Fruit fly (Drosophila melanogaster) whole organism, prepupa: ENCODE results near the gene RpL17.
A peak's percentile ranks its signal among the peaks of the same experiment; 100 is the strongest.

Experiments
- Blimp-1 ChIP-seq: fragments of 200-800 bp; sonication (Bioruptor generic); optimal IDR thresholded peaks from 3 replicates; lab custom pipeline; 2017; ENCODE audit warnings: missing biosample characterization, missing genetic modification characterization, mild to moderate bottlenecking, moderate library complexity, missing genetic modification reagents
- CG10631 ChIP-seq: fragments of 200-800 bp; sonication (Bioruptor generic); optimal IDR thresholded peaks from 2 replicates; lab custom pipeline; 2016; ENCODE audit warnings: missing biosample characterization, missing genetic modification characterization
- CG10669 ChIP-seq: fragments of 200-800 bp; sonication (Bioruptor generic); optimal IDR thresholded peaks from 3 replicates; lab custom pipeline; 2018; ENCODE audit warnings: missing biosample characterization, mild to moderate bottlenecking, missing genetic modification characterization, moderate library complexity
- CG11294 ChIP-seq: fragments of 200-800 bp; sonication (Bioruptor generic); IDR thresholded peaks from 2 replicates; pipeline ENCODE4 v1.3.6; 2022; ENCODE audit warnings: missing biosample characterization, missing genetic modification characterization
- CG11762 ChIP-seq: fragments of 200-800 bp; sonication (Bioruptor generic); optimal IDR thresholded peaks from 3 replicates; lab custom pipeline; 2016; ENCODE audit warnings: missing biosample characterization, missing genetic modification characterization; ENCODE audit not compliant: insufficient read depth
- CG11902 ChIP-seq: fragments of 200-800 bp; sonication (Bioruptor generic); optimal IDR thresholded peaks from 3 replicates; lab custom pipeline; 2016; ENCODE audit warnings: missing biosample characterization, missing genetic modification characterization
- CG15336 ChIP-seq: fragments of 200-800 bp; sonication (Bioruptor generic); IDR thresholded peaks from 2 replicates; pipeline ENCODE4 v1.3.6; 2022; ENCODE audit warnings: missing biosample characterization, missing genetic modification characterization
- CG1621 ChIP-seq: fragments of 200-800 bp; sonication (Bioruptor generic); optimal IDR thresholded peaks from 3 replicates; lab custom pipeline; 2018; ENCODE audit warnings: missing biosample characterization, mild to moderate bottlenecking, missing genetic modification characterization
- CG3032 ChIP-seq: fragments of 200-800 bp; optimal IDR thresholded peaks from 2 replicates; lab custom pipeline; 2019; ENCODE audit warnings: missing biosample characterization, mild to moderate bottlenecking, missing genetic modification characterization, moderate library complexity
- CG31627 ChIP-seq: fragments of 200-800 bp; sonication (Bioruptor generic); optimal IDR thresholded peaks from 3 replicates; lab custom pipeline; 2016; ENCODE audit warnings: missing biosample characterization, missing genetic modification characterization
- CG32006 ChIP-seq: fragments of 200-800 bp; sonication (Bioruptor generic); optimal IDR thresholded peaks from 3 replicates; lab custom pipeline; 2017; ENCODE audit warnings: missing biosample characterization, mild to moderate bottlenecking, missing genetic modification characterization
- CG34406 ChIP-seq: fragments of 200-800 bp; sonication (Bioruptor generic); optimal IDR thresholded peaks from 3 replicates; lab custom pipeline; 2016; ENCODE audit warnings: missing biosample characterization, missing genetic modification characterization
- CG3919 ChIP-seq: fragments of 200-800 bp; sonication (Bioruptor generic); optimal IDR thresholded peaks from 3 replicates; lab custom pipeline; 2016; ENCODE audit warnings: missing biosample characterization, missing genetic modification characterization
- CG6276 ChIP-seq: fragments of 200-800 bp; sonication (Bioruptor generic); optimal IDR thresholded peaks from 2 replicates; lab custom pipeline; 2017; ENCODE audit warnings: missing biosample characterization, mild to moderate bottlenecking, missing genetic modification characterization
- CG6808 ChIP-seq: fragments of 200-800 bp; sonication (Bioruptor generic); optimal IDR thresholded peaks from 3 replicates; lab custom pipeline; 2017; ENCODE audit warnings: missing biosample characterization, missing genetic modification characterization, mild to moderate bottlenecking, moderate library complexity, missing genetic modification reagents
- CG6854 ChIP-seq: fragments of 200-800 bp; sonication (Bioruptor generic); optimal IDR thresholded peaks from 2 replicates; lab custom pipeline; 2017; ENCODE audit warnings: missing biosample characterization, mild to moderate bottlenecking, missing genetic modification characterization
- CG8119 ChIP-seq: fragments of 200-800 bp; sonication (Bioruptor generic); IDR thresholded peaks from 3 replicates; pipeline ENCODE4 v1.3.6; 2022; ENCODE audit warnings: missing biosample characterization, missing genetic modification characterization
- CG8319 ChIP-seq: fragments of 200-800 bp; sonication (Bioruptor generic); optimal IDR thresholded peaks from 3 replicates; lab custom pipeline; 2016; ENCODE audit warnings: missing biosample characterization, missing genetic modification characterization
- CG8632 ChIP-seq: fragments of 200-800 bp; sonication (Bioruptor generic); optimal IDR thresholded peaks from 3 replicates; lab custom pipeline; 2016; ENCODE audit warnings: missing biosample characterization, missing genetic modification characterization
- CG9139 ChIP-seq: fragments of 200-800 bp; sonication (Bioruptor generic); optimal IDR thresholded peaks from 3 replicates; lab custom pipeline; 2017; ENCODE audit warnings: missing biosample characterization, mild to moderate bottlenecking, missing genetic modification characterization
- Eip75B ChIP-seq: fragments of 200-800 bp; sonication (Bioruptor generic); optimal IDR thresholded peaks from 3 replicates; lab custom pipeline; 2016; ENCODE audit warnings: missing biosample characterization, missing genetic modification characterization
- Eip78C ChIP-seq: fragments of 200-800 bp; sonication (Bioruptor generic); peaks from one replicate; lab custom pipeline; 2016; ENCODE audit warnings: missing biosample characterization, missing genetic modification characterization
- Eip93F ChIP-seq: fragments of 200-800 bp; sonication (Bioruptor generic); optimal IDR thresholded peaks from 2 replicates; lab custom pipeline; 2016; ENCODE audit warnings: missing biosample characterization, mild to moderate bottlenecking, missing genetic modification characterization
- Ets21C ChIP-seq: fragments of 200-800 bp; sonication (Bioruptor generic); optimal IDR thresholded peaks from 3 replicates; lab custom pipeline; 2016; ENCODE audit warnings: missing biosample characterization, missing genetic modification characterization
- Ets96B ChIP-seq: fragments of 200-800 bp; optimal IDR thresholded peaks from 2 replicates; lab custom pipeline; 2019; ENCODE audit warnings: missing biosample characterization, mild to moderate bottlenecking, missing genetic modification characterization, moderate library complexity
- Hr38 ChIP-seq: sonication (Bioruptor generic); optimal IDR thresholded peaks from 2 replicates; lab custom pipeline; 2016; ENCODE audit warnings: missing biosample characterization, missing genetic modification characterization
- Hr39 ChIP-seq: fragments of 200-800 bp; sonication (Bioruptor generic); optimal IDR thresholded peaks from 2 replicates; lab custom pipeline; 2016; ENCODE audit warnings: missing biosample characterization, missing genetic modification characterization
- Hr4 ChIP-seq: fragments of 200-800 bp; sonication (Bioruptor generic); optimal IDR thresholded peaks from 3 replicates; lab custom pipeline; 2016; ENCODE audit warnings: missing biosample characterization, missing genetic modification characterization
- Lpt ChIP-seq: fragments of 200-800 bp; sonication (Bioruptor generic); optimal IDR thresholded peaks from 3 replicates; lab custom pipeline; 2016; ENCODE audit warnings: missing biosample characterization, missing genetic modification characterization
- Met ChIP-seq: fragments of 200-800 bp; sonication (Bioruptor generic); optimal IDR thresholded peaks from 3 replicates; lab custom pipeline; 2016; ENCODE audit warnings: missing biosample characterization, missing genetic modification characterization
- OdsH ChIP-seq: fragments of 200-800 bp; sonication (Bioruptor generic); optimal IDR thresholded peaks from 3 replicates; lab custom pipeline; 2016; ENCODE audit warnings: missing biosample characterization, missing genetic modification characterization
- Smox ChIP-seq: fragments of 200-800 bp; sonication (Bioruptor generic); optimal IDR thresholded peaks from 3 replicates; lab custom pipeline; 2016; ENCODE audit warnings: missing biosample characterization, missing genetic modification characterization
- Sox102F ChIP-seq: fragments of 200-800 bp; sonication (Bioruptor generic); optimal IDR thresholded peaks from 2 replicates; lab custom pipeline; 2016; ENCODE audit warnings: missing biosample characterization, mild to moderate bottlenecking, missing genetic modification characterization
- Sox15 ChIP-seq: fragments of 200-800 bp; sonication (Bioruptor generic); optimal IDR thresholded peaks from 3 replicates; lab custom pipeline; 2016; ENCODE audit warnings: missing biosample characterization, missing genetic modification characterization
- cyc ChIP-seq: fragments of 200-800 bp; sonication (Bioruptor generic); optimal IDR thresholded peaks from 3 replicates; lab custom pipeline; 2016; ENCODE audit warnings: missing biosample characterization, missing genetic modification characterization
- dac ChIP-seq: fragments of 200-800 bp; sonication (Bioruptor generic); optimal IDR thresholded peaks from 2 replicates; lab custom pipeline; 2017; ENCODE audit warnings: missing biosample characterization, mild to moderate bottlenecking, missing genetic modification characterization
- eg ChIP-seq: fragments of 200-800 bp; sonication (Bioruptor generic); IDR thresholded peaks from 3 replicates; pipeline ENCODE4 v1.3.6; 2022; ENCODE audit warnings: missing biosample characterization, missing genetic modification characterization
- esn ChIP-seq: fragments of 200-800 bp; sonication (Bioruptor generic); optimal IDR thresholded peaks from 2 replicates; lab custom pipeline; 2016; ENCODE audit warnings: missing biosample characterization, mild to moderate bottlenecking, missing genetic modification characterization, moderate library complexity
- fd59A ChIP-seq: fragments of 200-800 bp; sonication (Bioruptor generic); optimal IDR thresholded peaks from 2 replicates; lab custom pipeline; 2017; ENCODE audit warnings: missing biosample characterization, mild to moderate bottlenecking, missing genetic modification characterization, missing genetic modification reagents
- fd85E ChIP-seq: fragments of 200-800 bp; sonication (Bioruptor generic); optimal IDR thresholded peaks from 3 replicates; lab custom pipeline; 2016; ENCODE audit warnings: missing biosample characterization, missing genetic modification characterization
- fkh ChIP-seq: fragments of 200-800 bp; sonication (Bioruptor generic); optimal IDR thresholded peaks from 3 replicates; lab custom pipeline; 2017; ENCODE audit warnings: missing biosample characterization, mild to moderate bottlenecking, missing genetic modification characterization, moderate library complexity
- lz ChIP-seq: fragments of 200-800 bp; sonication (Bioruptor generic); optimal IDR thresholded peaks from 3 replicates; lab custom pipeline; 2016; ENCODE audit warnings: missing biosample characterization, missing genetic modification characterization
- net ChIP-seq: fragments of 200-800 bp; sonication (Bioruptor generic); optimal IDR thresholded peaks from 3 replicates; lab custom pipeline; 2016; ENCODE audit warnings: missing biosample characterization, missing genetic modification characterization
- ss ChIP-seq, 2 experiments: fragments of 200-800 bp; sonication (Bioruptor generic); optimal IDR thresholded peaks; 2 replicates in 1 of 2; 3 replicates in 1 of 2; lab custom pipeline; 2017 to 2018; ENCODE audit warnings: mild to moderate bottlenecking in 2 of 2, missing biosample characterization in 2 of 2, missing genetic modification characterization in 2 of 2, moderate library complexity in 1 of 2
- svp ChIP-seq: fragments of 200-800 bp; sonication (Bioruptor generic); peaks from one replicate; lab custom pipeline; 2016; ENCODE audit warnings: missing biosample characterization, missing genetic modification characterization
- topi ChIP-seq: fragments of 200-800 bp; sonication (Bioruptor generic); optimal IDR thresholded peaks from 3 replicates; lab custom pipeline; 2016; ENCODE audit warnings: missing biosample characterization, missing genetic modification characterization
- vri ChIP-seq: fragments of 200-800 bp; sonication (Bioruptor generic); optimal IDR thresholded peaks from 3 replicates; lab custom pipeline; 2016; ENCODE audit warnings: missing biosample characterization, mild to moderate bottlenecking, missing genetic modification characterization

The RpL17 gene

DNA sequence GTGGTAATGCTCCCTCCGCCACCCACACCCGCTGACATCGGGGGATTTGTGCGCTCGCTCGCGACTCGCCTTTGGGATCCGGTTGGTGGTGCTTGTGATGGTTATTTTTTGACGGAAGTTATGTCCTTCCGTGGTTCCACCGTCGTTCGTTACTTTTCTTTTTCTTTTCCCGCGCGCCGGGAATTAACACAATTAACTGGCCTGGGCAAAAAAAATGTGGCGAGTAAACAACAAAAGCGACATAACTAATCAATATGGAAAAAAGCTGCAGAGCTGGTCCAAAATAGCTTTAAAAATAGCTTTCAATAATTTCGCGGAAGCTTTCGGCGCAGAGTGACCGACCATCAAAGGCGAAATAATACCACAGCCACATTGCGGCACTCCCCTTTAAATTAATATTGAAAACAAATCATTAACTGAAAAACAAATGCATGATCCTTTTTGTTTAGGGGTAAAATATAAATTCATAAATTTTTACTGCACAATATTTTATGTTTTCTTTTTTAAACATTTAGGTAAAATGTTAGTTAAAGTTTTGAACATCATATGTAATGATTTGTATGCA, 45.7 kb downstream of the RpL17 start, which contains the start of gene CG14440 (continued):
- TF ChIP-seq CG6276 (no peak), CG15336 (0 out of 2 replicates have a peak, but pooled peaks have one; percentile 14), CG6854 (GFP tag; lab: Kevin White, UChicago) (peak; percentile 35), CG6808 (GFP tag; lab: Kevin White, UChicago) (peak; percentile 15), CG1621 (peak; percentile 40), Hr4 (GFP tag; lab: Kevin White, UChicago) (no peak), fkh (GFP tag; lab: Kevin White, UChicago) (peak; percentile 68), Sox102F (no peak), fd85E (GFP tag; lab: Kevin White, UChicago) (no peak), Lpt (GFP tag; lab: Kevin White, UChicago) (no peak), vri (peak; percentile 30), CG11762 (GFP tag; lab: Kevin White, UChicago) (no peak), CG8319 (GFP tag; lab: Kevin White, UChicago) (no peak), Eip93F (GFP tag; lab: Kevin White, UChicago) (no peak), CG34406 (GFP tag; lab: Kevin White, UChicago) (no peak), esn (GFP tag; lab: Kevin White, UChicago) (no peak), Smox (GFP tag; lab: Kevin White, UChicago) (no peak)
- TF ChIP-seq, all 60 proteins: peak for 8

DNA sequence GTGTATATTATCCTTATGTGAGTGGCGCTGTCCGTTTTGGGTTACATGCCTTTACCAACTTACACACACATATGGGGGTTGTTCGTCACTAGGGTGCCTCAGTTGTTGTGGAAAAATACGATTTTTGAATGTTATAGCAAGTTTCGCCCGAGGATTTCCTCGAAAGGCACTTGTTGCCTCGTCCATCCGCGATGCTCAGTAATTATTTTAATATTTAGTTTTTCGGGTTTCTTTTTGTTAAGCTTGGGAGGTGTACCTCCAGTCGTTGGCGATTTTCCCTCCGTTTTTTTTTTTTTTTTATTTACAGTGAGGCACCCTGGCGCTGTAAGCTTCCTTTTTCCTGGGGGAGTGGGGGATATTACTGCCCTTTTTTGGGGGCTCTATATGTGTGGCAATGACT, 47.6 kb downstream of the RpL17 start:
- TF ChIP-seq CG1621 (peak; percentile 55), Smox (GFP tag; lab: Kevin White, UChicago) (peak; percentile 82), CG10669 (GFP tag; lab: Kevin White, UChicago) (peak; percentile 71), Ets96B (tag; lab: Kevin White, UChicago) (peak; percentile 64), fd59A (GFP tag; lab: Kevin White, UChicago) (peak; percentile 68), CG15336 (peak; percentile 89), Blimp-1 (GFP tag; lab: Kevin White, UChicago) (no peak), esn (GFP tag; lab: Kevin White, UChicago) (peak; percentile 86), topi (peak; percentile 82), CG6276 (peak; percentile 72), CG9139 (GFP tag; lab: Kevin White, UChicago) (peak; percentile 61), CG31627 (GFP tag; lab: Kevin White, UChicago) (peak; percentile 72), Hr38 (GFP tag; lab: Kevin White, UChicago) (no peak), Eip75B (peak; percentile 76), CG10631 (peak; percentile 70), vri (peak; percentile 71), svp (GFP tag; lab: Kevin White, UChicago) (peak; percentile 87), lz (GFP tag; lab: Kevin White, UChicago) (peak; percentile 81), CG3032 (tag; lab: Kevin White, UChicago) (peak; percentile 70), CG11902 (GFP tag; lab: Kevin White, UChicago) (peak; percentile 41), fd85E (GFP tag; lab: Kevin White, UChicago) (peak; percentile 14), eg (GFP tag; lab: Robert Waterston, UW) (peak; percentile 82), CG8632 (GFP tag; lab: Kevin White, UChicago) (peak; percentile 79), Eip93F (GFP tag; lab: Kevin White, UChicago) (peak; percentile 44), cyc (GFP tag; lab: Kevin White, UChicago) (peak; percentile 69), Hr39 (GFP tag; lab: Kevin White, UChicago) (peak; percentile 73), CG8119 (GFP tag; lab: Robert Waterston, UW) (peak; percentile 85), Ets21C (GFP tag; lab: Kevin White, UChicago) (peak; percentile 71), Met (GFP tag; lab: Kevin White, UChicago) (peak; percentile 86), CG34406 (GFP tag; lab: Kevin White, UChicago) (peak; percentile 73), CG6808 (GFP tag; lab: Kevin White, UChicago) (peak; percentile 78), net (peak; percentile 76), CG11294 (GFP tag; lab: Robert Waterston, UW) (peak; percentile 35; the same call in 1 of the 2 replicates), OdsH (GFP tag; lab: Kevin White, UChicago) (peak; percentile 80), ss (GFP tag; optimal IDR thresholded peaks at IDR 0.05; lab: Kevin White, UChicago) (peak; percentile 73 to 83), Eip78C (GFP tag; lab: Kevin White, UChicago) (peak; percentile 95), Sox15 (GFP tag; lab: Kevin White, UChicago) (peak; percentile 50), dac (peak; percentile 51), CG11762 (GFP tag; lab: Kevin White, UChicago) (peak; percentile 56), CG32006 (GFP tag; lab: Kevin White, UChicago) (peak; percentile 76), CG3919 (peak; percentile 77), CG8319 (GFP tag; lab: Kevin White, UChicago) (peak; percentile 37)
